Fruit fly (Drosophila melanogaster): ENCODE results near the gene Pomp.

Pomp gene

dm6 chr2L:20780768-20781167 lies 6.7 kb upstream of the Pomp start (continued):
- peak; percentile 42; the same call in 1 of the 2 replicates for TF ChIP-seq NFAT (GFP tag; IDR thresholded peaks at IDR 0.05)
- no peak for TF ChIP-seq usp (GFP tag; optimal IDR thresholded peaks at IDR 0.05)
- TF ChIP-seq ftz-f1 (GFP tag; optimal IDR thresholded peaks at IDR 0.05) = no peak
- TF ChIP-seq toy (GFP tag; IDR thresholded peaks at IDR 0.05) = no peak
- TF ChIP-seq CG15011 (GFP tag; optimal IDR thresholded peaks at IDR 0.05) = peak; percentile 61
- peak; percentile 50 for TF ChIP-seq NC2β (GFP tag; optimal IDR thresholded peaks at IDR 0.05)
- TF ChIP-seq CG17385 (GFP tag; optimal IDR thresholded peaks at IDR 0.05) = peak; percentile 50
- TF ChIP-seq klu (GFP tag; IDR thresholded peaks at IDR 0.05) = no peak
- TF ChIP-seq CG6654 (GFP tag; optimal IDR thresholded peaks at IDR 0.05) = peak; percentile 54
- no peak for TF ChIP-seq Dref (GFP tag; IDR thresholded peaks at IDR 0.05)
- peak; percentile 34 for TF ChIP-seq Max (GFP tag; optimal IDR thresholded peaks at IDR 0.05)
- TF ChIP-seq pros (GFP tag; optimal IDR thresholded peaks at IDR 0.05) = no peak
- peak; percentile 51 for TF ChIP-seq nerfin-1 (tag; optimal IDR thresholded peaks at IDR 0.05)
- TF ChIP-seq tio (GFP tag; optimal IDR thresholded peaks at IDR 0.05) = no peak
- TF ChIP-seq Spps (tag; optimal IDR thresholded peaks at IDR 0.05) = no peak
- peak; percentile 70 for TF ChIP-seq BtbVII (GFP tag; optimal IDR thresholded peaks at IDR 0.05)
- peak; percentile 38 for TF ChIP-seq Atf3 (GFP tag; optimal IDR thresholded peaks at IDR 0.05)
- 0 out of 2 replicates have a peak, but pooled peaks have one; percentile 22 for TF ChIP-seq CG11696 (GFP tag; IDR thresholded peaks at IDR 0.05)
- peak in 1 of 2 experiments; percentile 66 for TF ChIP-seq bsh (GFP tag; optimal IDR thresholded peaks at IDR 0.05)
- peak; percentile 53 for TF ChIP-seq CG18764 (GFP tag; optimal IDR thresholded peaks at IDR 0.05)
- no peak for TF ChIP-seq CG11093 (GFP tag; IDR thresholded peaks at IDR 0.05)
- TF ChIP-seq hb (GFP tag; IDR thresholded peaks at IDR 0.05; ENCODE audit: partially characterized antibody) = no peak
- peak; percentile 75 for TF ChIP-seq Side (GFP tag; optimal IDR thresholded peaks at IDR 0.05)
- TF ChIP-seq Fer3 (tag; optimal IDR thresholded peaks at IDR 0.05) = peak; percentile 57
- TF ChIP-seq dmrt11E (tag; optimal IDR thresholded peaks at IDR 0.05) = peak; percentile 66
- no peak for TF ChIP-seq CG32772 (GFP tag; IDR thresholded peaks at IDR 0.05)
- TF ChIP-seq CG5953 (GFP tag; IDR thresholded peaks at IDR 0.05) = peak; percentile 52; the same call in 1 of the 2 replicates
- peak; percentile 37 for TF ChIP-seq CG13894 (tag; optimal IDR thresholded peaks at IDR 0.05)
- TF ChIP-seq CG9797 (GFP tag; optimal IDR thresholded peaks at IDR 0.05) = no peak
- TF ChIP-seq CG4424 (GFP tag; optimal IDR thresholded peaks at IDR 0.05) = peak; percentile 20
- TF ChIP-seq CG3838 (GFP tag; optimal IDR thresholded peaks at IDR 0.05) = peak; percentile 13
- TF ChIP-seq D19A (tag; optimal IDR thresholded peaks at IDR 0.05) = peak; percentile 29
- TF ChIP-seq CG15073 (GFP tag; optimal IDR thresholded peaks at IDR 0.05) = no peak
- TF ChIP-seq cwo (GFP tag; optimal IDR thresholded peaks at IDR 0.05) = peak; percentile 39
- peak; percentile 4 for TF ChIP-seq Myb (GFP tag; optimal IDR thresholded peaks at IDR 0.05)
- TF ChIP-seq wor (GFP tag; IDR thresholded peaks at IDR 0.05) = no peak
- TF ChIP-seq caup (GFP tag; optimal IDR thresholded peaks at IDR 0.05; ENCODE audit: severe bottlenecking) = peak; percentile 73
- TF ChIP-seq CG6683 (GFP tag; optimal IDR thresholded peaks at IDR 0.05) = peak; percentile 65
- TF ChIP-seq CG42726 (GFP tag; IDR thresholded peaks at IDR 0.05; ENCODE audit: partially characterized antibody) = no peak
- peak; percentile 74 for TF ChIP-seq CG13296 (GFP tag; optimal IDR thresholded peaks at IDR 0.05)
- peak; percentile 87 for TF ChIP-seq CG9727 (GFP tag; optimal IDR thresholded peaks at IDR 0.05)
- TF ChIP-seq CG2199 (GFP tag; IDR thresholded peaks at IDR 0.05) = no peak
- no peak for TF ChIP-seq CG4404 (GFP tag; IDR thresholded peaks at IDR 0.05)
- TF ChIP-seq wdn (GFP tag; IDR thresholded peaks at IDR 0.05) = no peak
- peak; percentile 48 for TF ChIP-seq Antp (GFP tag; optimal IDR thresholded peaks at IDR 0.05)
- peak; percentile 34; the same call in 1 of the 2 replicates for TF ChIP-seq CG10366 (GFP tag; IDR thresholded peaks at IDR 0.05)
- TF ChIP-seq CG14965 (GFP tag; optimal IDR thresholded peaks at IDR 0.05; ENCODE audit: borderline replicate concordance) = peak; percentile 59
- TF ChIP-seq Blimp-1 (GFP tag; optimal IDR thresholded peaks at IDR 0.05) = peak; percentile 50
- no peak for TF ChIP-seq CG6175 (GFP tag; IDR thresholded peaks at IDR 0.05)
- TF ChIP-seq Mad (GFP tag; optimal IDR thresholded peaks at IDR 0.05) = peak; percentile 23
- TF ChIP-seq trem (tag; optimal IDR thresholded peaks at IDR 0.05) = no peak
